Worm (Caenorhabditis elegans): ENCODE data around the gene C07H6.2.
A peak's percentile ranks its signal among the peaks of the same experiment; 100 is the strongest.

C07H6.2 gene

DNA sequence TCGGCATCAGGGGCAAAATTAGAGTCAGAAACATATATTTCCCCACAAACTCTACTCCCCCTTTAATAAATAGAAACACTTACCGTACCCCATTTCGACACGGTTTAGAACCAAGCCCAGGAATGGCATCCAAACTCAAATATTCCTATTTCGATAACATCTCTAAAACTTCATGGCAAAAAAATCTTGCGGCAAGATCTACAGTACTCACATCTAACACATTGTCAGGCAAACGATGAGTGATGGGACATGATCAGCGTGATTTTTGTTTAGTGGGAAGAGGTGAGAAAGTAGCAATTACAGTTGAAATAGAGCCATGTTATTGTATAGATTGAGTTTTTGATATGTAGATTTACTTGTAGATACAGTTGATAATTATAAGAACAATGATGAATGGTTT is 30.2 kb downstream of the C07H6.2 start:
- TF ChIP-seq nhr-25 (tag; optimal IDR thresholded peaks at IDR 0.05; ENCODE audit: borderline replicate concordance, insufficient read depth) (no peak), pqm-1 (tag; optimal IDR thresholded peaks at IDR 0.05) (no peak), ama-1 (optimal IDR thresholded peaks at IDR 0.05) (no peak), duxl-1 (tag; optimal IDR thresholded peaks at IDR 0.05; ENCODE audit: poor library complexity) (no peak), spr-3 (GFP tag; optimal IDR thresholded peaks at IDR 0.05) (no peak)

- peak in 1 of 2 experiments; percentile 13 for TF ChIP-seq lsy-2 (tag; optimal IDR thresholded peaks at IDR 0.05)
- no peak for TF ChIP-seq zip-11 (GFP tag; IDR thresholded peaks at IDR 0.05)
- peak in 1 of 2 experiments; percentile 99 for TF ChIP-seq unc-62 (GFP tag; optimal IDR thresholded peaks at IDR 0.05 in 1 of 2)
- no peak for TF ChIP-seq unc-62 (tag; optimal IDR thresholded peaks at IDR 0.05)
Measured at ce11 chrIII:7552859-7553258, 32.0 kb downstream of the C07H6.2 start.

ce11 chrIII:7553693-7554226 is 33.0 kb downstream of the C07H6.2 start:
- no peak for TF ChIP-seq cey-2 (tag; optimal IDR thresholded peaks at IDR 0.05; ENCODE audit: borderline replicate concordance, insufficient read depth)
- no peak for TF ChIP-seq mxl-2 (GFP tag; conservative IDR thresholded peaks at IDR 0.05)
- TF ChIP-seq set-16 (GFP tag; IDR thresholded peaks at IDR 0.05) = no peak
- no peak for TF ChIP-seq lin-39 (tag; optimal IDR thresholded peaks at IDR 0.05)
- TF ChIP-seq aha-1 (tag) = peak; percentile 36
- TF ChIP-seq unc-62 (GFP tag; optimal IDR thresholded peaks at IDR 0.05 in 1 of 2) = peak in 1 of 2 experiments; percentile 92
- no peak for TF ChIP-seq unc-62 (tag; optimal IDR thresholded peaks at IDR 0.05)

- TF ChIP-seq madf-9 (GFP tag; conservative IDR thresholded peaks at IDR 0.05) = no peak
- no peak for TF ChIP-seq hmg-1.1 (GFP tag; IDR thresholded peaks at IDR 0.05)
- TF ChIP-seq ctbp-1 (GFP tag; IDR thresholded peaks at IDR 0.05) = no peak
- no peak for TF ChIP-seq ceh-28 (tag; optimal IDR thresholded peaks at IDR 0.05)
- TF ChIP-seq nhr-102 (tag; optimal IDR thresholded peaks at IDR 0.05) = no peak
- TF ChIP-seq nhr-10 (tag; optimal IDR thresholded peaks at IDR 0.05) = no peak
- TF ChIP-seq lin-29 (GFP tag; IDR thresholded peaks at IDR 0.05) = no peak
- no peak for TF ChIP-seq nhr-25 (tag; optimal IDR thresholded peaks at IDR 0.05; ENCODE audit: borderline replicate concordance, insufficient read depth)
- TF ChIP-seq unc-62 (GFP tag; optimal IDR thresholded peaks at IDR 0.05 in 1 of 2) = peak in 1 of 2 experiments; percentile 99
- TF ChIP-seq unc-62 (tag; optimal IDR thresholded peaks at IDR 0.05) = no peak
- no peak for TF ChIP-seq madf-5 (GFP tag; IDR thresholded peaks at IDR 0.05)
- no peak for TF ChIP-seq php-3 (GFP tag; IDR thresholded peaks at IDR 0.05)
- TF ChIP-seq lsy-2 (tag; optimal IDR thresholded peaks at IDR 0.05) = peak in 1 of 2 experiments; percentile 48
- TF ChIP-seq mdl-1 (tag; optimal IDR thresholded peaks at IDR 0.05) = peak in 1 of 2 experiments; percentile 2
- no peak for TF ChIP-seq unc-130 (GFP tag; optimal IDR thresholded peaks at IDR 0.05)
- TF ChIP-seq aha-1 (tag) = peak; percentile 65
- no peak for TF ChIP-seq mes-2 (tag; optimal IDR thresholded peaks at IDR 0.05; ENCODE audit: poor library complexity, severe bottlenecking)
- no peak for TF ChIP-seq lin-13 (GFP tag; optimal IDR thresholded peaks at IDR 0.05)
- no peak for TF ChIP-seq zag-1 (tag; optimal IDR thresholded peaks at IDR 0.05)
- TF ChIP-seq daf-16 (GFP tag; optimal IDR thresholded peaks at IDR 0.05) = no peak
- no peak for TF ChIP-seq daf-16 (tag; optimal IDR thresholded peaks at IDR 0.05)
- no peak for TF ChIP-seq arid-1 (GFP tag; conservative IDR thresholded peaks at IDR 0.05)
- peak; percentile 81 for TF ChIP-seq ceh-20 (GFP tag; IDR thresholded peaks at IDR 0.05)
- no peak for TF ChIP-seq nhr-28 (tag; optimal IDR thresholded peaks at IDR 0.05)
- TF ChIP-seq daf-19 (GFP tag; conservative IDR thresholded peaks at IDR 0.05) = no peak
- no peak for TF ChIP-seq mdt-29 (GFP tag; IDR thresholded peaks at IDR 0.05)
- TF ChIP-seq hlh-11 (tag; optimal IDR thresholded peaks at IDR 0.05) = peak; percentile 8
Measured at ce11 chrIII:7554697-7555145, 33.9 kb downstream of the C07H6.2 start.
